Fruit fly (Drosophila melanogaster): ENCODE measurements around the gene CG14323.
A peak's percentile ranks its signal among the peaks of the same experiment; 100 is the strongest.

CG14323 gene

dm6 chr3R:17631176-17631865 is 9.4 kb upstream of the CG14323 start (continued):
- TF ChIP-seq Dip3 (GFP tag; optimal IDR thresholded peaks at IDR 0.05) (no peak), fd3F (GFP tag; optimal IDR thresholded peaks at IDR 0.05) (no peak), twi (tag; optimal IDR thresholded peaks at IDR 0.05) (no peak), abd-A (tag; optimal IDR thresholded peaks at IDR 0.05) (peak; percentile 69), CG15514 (GFP tag; optimal IDR thresholded peaks at IDR 0.05) (no peak), Drgx (GFP tag; IDR thresholded peaks at IDR 0.05) (no peak), slp2 (GFP tag; optimal IDR thresholded peaks at IDR 0.05) (no peak), shn (GFP tag; optimal IDR thresholded peaks at IDR 0.05) (no peak), gem (tag; optimal IDR thresholded peaks at IDR 0.05) (peak; percentile 16), Sox102F (GFP tag; optimal IDR thresholded peaks at IDR 0.05) (peak; percentile 4), chn (GFP tag; optimal IDR thresholded peaks at IDR 0.05) (no peak), nmo (GFP tag; optimal IDR thresholded peaks at IDR 0.05) (peak; percentile 38), CG10462 (GFP tag; optimal IDR thresholded peaks at IDR 0.05) (no peak), Bgb (GFP tag; IDR thresholded peaks at IDR 0.05; ENCODE audit: partially characterized antibody) (peak; percentile 28; the same call in 1 of the 2 replicates), D19A (tag; optimal IDR thresholded peaks at IDR 0.05) (peak; percentile 6), vvl (GFP tag; IDR thresholded peaks at IDR 0.05) (peak; percentile 69), Hr78 (GFP tag; optimal IDR thresholded peaks at IDR 0.05) (peak in 1 of 2 experiments; percentile 32), CG10979 (tag; optimal IDR thresholded peaks at IDR 0.05) (peak; percentile 2), Dip2 (GFP tag; IDR thresholded peaks at IDR 0.05) (no peak), schlank (tag; optimal IDR thresholded peaks at IDR 0.05) (no peak), chinmo (GFP tag; IDR thresholded peaks at IDR 0.05; ENCODE audit: partially characterized antibody) (peak; percentile 50; the same call in 1 of the 4 replicates), Scr (GFP tag; IDR thresholded peaks at IDR 0.05; ENCODE audit: partially characterized antibody) (no peak; the same call in 1 of the 2 replicates), Spps (tag; optimal IDR thresholded peaks at IDR 0.05) (no peak), CG8924 (tag; optimal IDR thresholded peaks at IDR 0.05) (peak; percentile 16), B-H2 (GFP tag; optimal IDR thresholded peaks at IDR 0.05) (no peak), CG18262 (tag; optimal IDR thresholded peaks at IDR 0.05) (peak; percentile 27), CG2678 (tag; optimal IDR thresholded peaks at IDR 0.05) (peak; percentile 27), Hand (GFP tag; optimal IDR thresholded peaks at IDR 0.05) (no peak), amos (GFP tag; IDR thresholded peaks at IDR 0.05; ENCODE audit: partially characterized antibody) (peak; percentile 48; the same call in 1 of the 2 replicates), Eip74EF (GFP tag; optimal IDR thresholded peaks at IDR 0.05) (peak in 1 of 2 experiments; percentile 57), dmrt99B (tag; optimal IDR thresholded peaks at IDR 0.05) (peak; percentile 45), Sox100B (GFP tag; optimal IDR thresholded peaks at IDR 0.05) (peak; percentile 15), h (optimal IDR thresholded peaks at IDR 0.05) (no peak), CG17359 (tag; optimal IDR thresholded peaks at IDR 0.05) (peak; percentile 37), CoRest (tag; optimal IDR thresholded peaks at IDR 0.05) (peak; percentile 1), CG1602 (GFP tag; optimal IDR thresholded peaks at IDR 0.05) (no peak), CG7839 (tag; optimal IDR thresholded peaks at IDR 0.05) (peak; percentile 10), Hr51 (GFP tag; optimal IDR thresholded peaks at IDR 0.05) (peak in 1 of 2 experiments; percentile 18), Kr (GFP tag; optimal IDR thresholded peaks at IDR 0.05) (no peak), ara (GFP tag; IDR thresholded peaks at IDR 0.05) (no peak), hkb (optimal IDR thresholded peaks at IDR 0.05) (no peak), hkb (GFP tag; IDR thresholded peaks at IDR 0.05) (0 out of 2 replicates have a peak, but pooled peaks have one; percentile 7), kah (GFP tag; optimal IDR thresholded peaks at IDR 0.05) (no peak)

All from whole organism, embryonic.